Worm (Caenorhabditis elegans) whole organism, L3 larva: Measurements from ENCODE around the gene F53A3.1.

Source experiments
- ama-1 ChIP-seq: fragments of 150-350 bp; optimal IDR thresholded peaks from 2 replicates; lab custom pipeline; 2018
- ceh-16 ChIP-seq: sonication (generic microtip); optimal IDR thresholded peaks from 2 replicates; lab custom pipeline; 2017; ENCODE audit warnings: missing biosample characterization, missing genetic modification characterization
- ceh-28 ChIP-seq: fragments of 150-350 bp; optimal IDR thresholded peaks from 2 replicates; lab custom pipeline; 2014; ENCODE audit warnings: missing biosample characterization, missing genetic modification reagents, missing genetic modification characterization
- ceh-82 ChIP-seq: fragments of 150-350 bp; optimal IDR thresholded peaks from 2 replicates; lab custom pipeline; 2014; ENCODE audit warnings: missing biosample characterization, missing genetic modification characterization
- egl-5 ChIP-seq: fragments of 150-350 bp; optimal IDR thresholded peaks from 2 replicates; lab custom pipeline; 2017; ENCODE audit warnings: missing biosample characterization, missing genetic modification reagents, missing genetic modification characterization, inconsistent platforms
- elt-1 ChIP-seq: fragments of 150-350 bp; optimal IDR thresholded peaks from 2 replicates; lab custom pipeline; 2014; ENCODE audit warnings: missing biosample characterization, missing genetic modification characterization
- elt-2 ChIP-seq: sonication (generic microtip); optimal IDR thresholded peaks from 2 replicates; lab custom pipeline; 2016; ENCODE audit warnings: missing genetic modification reagents, mild to moderate bottlenecking, missing genetic modification characterization, missing compliant biosample characterization
- elt-3 ChIP-seq, 3 experiments: fragments of 150-350 bp in 1 of 3; sonication (generic microtip) in 2 of 3; optimal IDR thresholded peaks; 2 replicates in 2 of 3; 4 replicates in 1 of 3; lab custom pipeline; 2014 to 2017; ENCODE audit warnings: missing biosample characterization in 3 of 3, missing genetic modification characterization in 3 of 3
- fkh-10 ChIP-seq: sonication (generic microtip); optimal IDR thresholded peaks from 2 replicates; lab custom pipeline; 2017; ENCODE audit warnings: missing biosample characterization, missing genetic modification reagents, missing genetic modification characterization
- hmg-11 ChIP-seq: sonication (generic microtip); optimal IDR thresholded peaks from 2 replicates; lab custom pipeline; 2016; ENCODE audit warnings: missing genetic modification characterization, missing compliant biosample characterization
- lin-15B ChIP-seq: fragments of 150-350 bp; optimal IDR thresholded peaks from 2 replicates; lab custom pipeline; 2014; ENCODE audit warnings: missing biosample characterization, missing genetic modification characterization
- lin-39 ChIP-seq: fragments of 150-350 bp; optimal IDR thresholded peaks from 2 replicates; lab custom pipeline; 2018; ENCODE audit warnings: missing biosample characterization, missing genetic modification reagents, missing genetic modification characterization
- lsy-12 ChIP-seq: sonication (generic microtip); optimal IDR thresholded peaks from 2 replicates; lab custom pipeline; 2016; ENCODE audit warnings: mild to moderate bottlenecking, missing genetic modification characterization, missing compliant biosample characterization
- mml-1 ChIP-seq: fragments of 150-350 bp; sonication (generic microtip); optimal IDR thresholded peaks from 3 replicates; lab custom pipeline; 2014; ENCODE audit warnings: missing biosample characterization, missing genetic modification characterization
- nfya-1 ChIP-seq: sonication (generic microtip); optimal IDR thresholded peaks from 2 replicates; lab custom pipeline; 2017; ENCODE audit warnings: missing genetic modification characterization, mild to moderate bottlenecking, missing compliant biosample characterization, antibody characterized with exemption, moderate library complexity; ENCODE audit not compliant: insufficient read depth
- nhr-12 ChIP-seq: fragments of 150-350 bp; optimal IDR thresholded peaks from 2 replicates; lab custom pipeline; 2014; ENCODE audit warnings: missing biosample characterization, missing genetic modification characterization
- nhr-23 ChIP-seq: fragments of 150-350 bp; optimal IDR thresholded peaks from 2 replicates; lab custom pipeline; 2014; ENCODE audit warnings: missing biosample characterization, missing genetic modification reagents, missing genetic modification characterization
- nhr-237 ChIP-seq: fragments of 150-350 bp; optimal IDR thresholded peaks from 2 replicates; lab custom pipeline; 2014; ENCODE audit warnings: missing biosample characterization, missing genetic modification characterization
- nhr-25 ChIP-seq: sonication (generic microtip); optimal IDR thresholded peaks from 2 replicates; lab custom pipeline; 2017; ENCODE audit warnings: missing biosample characterization, missing genetic modification characterization
- nhr-28 ChIP-seq: fragments of 150-350 bp; optimal IDR thresholded peaks from 2 replicates; lab custom pipeline; 2014; ENCODE audit warnings: missing biosample characterization, missing genetic modification characterization
- nhr-43 ChIP-seq: sonication (generic microtip); optimal IDR thresholded peaks from 2 replicates; lab custom pipeline; 2016; ENCODE audit warnings: mild to moderate bottlenecking, missing genetic modification characterization, missing compliant biosample characterization; ENCODE audit not compliant: poor library complexity, severe bottlenecking
- nhr-67 ChIP-seq: fragments of 150-350 bp; optimal IDR thresholded peaks from 2 replicates; lab custom pipeline; 2014; ENCODE audit warnings: missing biosample characterization, missing genetic modification characterization
- nhr-76 ChIP-seq: fragments of 150-350 bp; sonication (generic microtip); optimal IDR thresholded peaks from 5 replicates; lab custom pipeline; 2014; ENCODE audit warnings: missing biosample characterization, missing genetic modification characterization
- nhr-77 ChIP-seq: fragments of 150-350 bp; optimal IDR thresholded peaks from 2 replicates; lab custom pipeline; 2014; ENCODE audit warnings: missing biosample characterization, missing genetic modification characterization
- pha-4 ChIP-seq: fragments of 150-350 bp; optimal IDR thresholded peaks from 2 replicates; lab custom pipeline; 2014; ENCODE audit warnings: missing biosample characterization, missing genetic modification reagents, missing genetic modification characterization
- pqm-1 ChIP-seq: fragments of 150-350 bp; optimal IDR thresholded peaks from 2 replicates; lab custom pipeline; 2017; ENCODE audit warnings: missing biosample characterization, missing genetic modification characterization, inconsistent platforms
- skn-1 ChIP-seq: fragments of 150-350 bp; optimal IDR thresholded peaks from 2 replicates; lab custom pipeline; 2014; ENCODE audit warnings: missing biosample characterization, missing genetic modification characterization
- snpc-4 ChIP-seq: fragments of 150-350 bp; optimal IDR thresholded peaks from 2 replicates; lab custom pipeline; 2014; ENCODE audit warnings: missing biosample characterization, missing genetic modification characterization
- tbx-2 ChIP-seq: sonication (generic microtip); optimal IDR thresholded peaks from 2 replicates; lab custom pipeline; 2016; ENCODE audit warnings: mild to moderate bottlenecking, missing genetic modification characterization, missing compliant biosample characterization
- unc-39 ChIP-seq: sonication (generic microtip); optimal IDR thresholded peaks from 4 replicates; lab custom pipeline; 2017; ENCODE audit warnings: missing biosample characterization, missing genetic modification characterization
- unc-62 ChIP-seq: fragments of 150-350 bp; sonication (generic microtip); optimal IDR thresholded peaks from 4 replicates; lab custom pipeline; 2014; ENCODE audit warnings: missing biosample characterization, missing genetic modification reagents, missing genetic modification characterization
- zag-1 ChIP-seq: fragments of 150-350 bp; optimal IDR thresholded peaks from 2 replicates; lab custom pipeline; 2014; ENCODE audit warnings: missing biosample characterization, missing genetic modification characterization
- ztf-11 ChIP-seq: fragments of 150-350 bp; optimal IDR thresholded peaks from 2 replicates; lab custom pipeline; 2014; ENCODE audit warnings: missing biosample characterization, missing genetic modification characterization
- ztf-4 ChIP-seq: fragments of 150-350 bp; optimal IDR thresholded peaks from 2 replicates; lab custom pipeline; 2014; ENCODE audit warnings: missing biosample characterization, missing genetic modification characterization

F53A3.1 gene

DNA sequence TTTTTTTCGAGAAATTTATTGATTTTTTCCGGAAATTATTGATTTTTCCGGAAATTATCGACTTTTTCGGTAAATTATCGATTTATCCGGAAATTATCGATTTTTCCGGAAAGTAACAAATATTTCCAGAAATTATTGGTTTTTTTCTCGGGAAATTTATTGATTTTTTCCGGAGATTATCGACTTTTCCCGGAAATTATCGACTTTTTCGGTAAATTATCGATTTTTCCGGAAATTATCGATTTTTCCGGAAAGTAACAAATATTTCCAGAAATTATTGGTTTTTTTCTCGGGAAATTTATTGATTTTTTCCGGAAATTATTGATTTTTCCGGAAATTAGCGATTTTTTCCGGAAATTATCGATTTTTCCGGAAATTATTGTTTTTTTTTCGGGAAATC lies 22.1 kb upstream of the F53A3.1 start:
- TF ChIP-seq ceh-28 (tag; lab: Kevin White, UChicago) = peak; percentile 76

DNA sequence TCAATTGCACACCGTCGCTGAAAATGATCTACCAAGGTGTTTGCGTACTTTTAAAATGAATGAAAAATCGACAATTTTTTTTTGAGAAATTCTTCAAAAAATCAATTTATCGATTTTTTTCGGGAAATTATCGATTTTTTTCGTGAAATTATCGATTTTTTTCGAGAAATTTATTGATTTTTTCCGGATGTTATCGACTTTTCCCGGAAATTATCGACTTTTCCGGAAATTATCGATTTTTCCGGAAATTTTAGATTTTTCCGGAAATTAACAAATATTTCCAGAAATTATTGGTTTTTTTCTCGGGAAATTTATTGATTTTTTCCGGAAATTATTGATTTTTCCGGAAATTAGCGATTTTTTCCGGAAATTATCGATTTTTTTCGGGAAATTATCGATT lies 21.7 kb upstream of the F53A3.1 start:
- peak; percentile 91 for TF ChIP-seq ceh-28 (tag; lab: Kevin White, UChicago)

DNA sequence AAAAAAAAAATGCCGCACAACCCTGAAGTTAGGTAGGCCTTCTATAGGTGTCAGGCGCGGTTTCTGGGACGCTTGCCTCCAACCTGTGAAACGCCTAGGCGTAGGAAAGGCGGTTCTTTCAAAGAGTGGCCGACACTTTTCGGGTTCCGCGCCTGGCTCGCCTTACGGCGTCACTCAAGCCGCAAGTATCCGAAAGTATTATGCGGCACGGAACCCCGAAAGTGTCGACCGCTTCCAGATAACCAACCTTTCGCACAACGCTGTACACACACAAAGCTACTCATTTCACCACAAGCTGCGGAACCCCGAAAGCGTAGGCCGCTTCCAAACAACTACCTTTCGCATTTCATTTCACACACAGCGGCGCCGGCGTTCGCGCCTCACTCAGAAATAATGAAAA lies 19.7 kb upstream of the F53A3.1 start:
- TF ChIP-seq nhr-28 (tag; lab: Kevin White, UChicago) (no peak), nhr-25 (tag; lab: Kevin White, UChicago) (no peak), nhr-67 (no peak), unc-39 (tag; lab: Kevin White, UChicago) (no peak), nhr-77 (tag; lab: Kevin White, UChicago) (no peak), nhr-43 (tag; lab: Kevin White, UChicago) (no peak)
- TF ChIP-seq, all 47 proteins: peak for 0

DNA sequence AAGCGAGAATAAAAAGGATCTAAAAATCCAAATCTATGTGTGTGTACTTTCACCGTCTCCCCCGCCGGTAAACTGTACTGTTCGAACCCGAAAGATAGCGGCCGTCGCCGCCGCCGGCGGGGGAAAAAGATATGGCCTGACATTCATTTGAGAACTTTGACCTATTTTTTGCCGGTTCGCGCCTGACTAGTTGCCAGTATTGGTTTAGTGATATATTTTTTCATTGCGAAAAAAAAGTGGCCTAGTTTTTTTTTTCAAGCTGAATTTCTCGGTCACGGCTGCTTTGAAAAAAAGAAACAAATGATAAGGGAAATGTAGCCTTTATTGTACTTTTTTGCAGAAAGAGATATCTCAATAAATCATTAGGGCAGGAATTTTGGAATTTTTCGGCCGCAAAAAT lies 19.1 kb upstream of the F53A3.1 start:
- TF ChIP-seq elt-2 (tag; lab: Kevin White, UChicago) (peak; percentile 41), lsy-12 (no peak), nhr-23 (tag; lab: Kevin White, UChicago) (peak; percentile 46)

DNA sequence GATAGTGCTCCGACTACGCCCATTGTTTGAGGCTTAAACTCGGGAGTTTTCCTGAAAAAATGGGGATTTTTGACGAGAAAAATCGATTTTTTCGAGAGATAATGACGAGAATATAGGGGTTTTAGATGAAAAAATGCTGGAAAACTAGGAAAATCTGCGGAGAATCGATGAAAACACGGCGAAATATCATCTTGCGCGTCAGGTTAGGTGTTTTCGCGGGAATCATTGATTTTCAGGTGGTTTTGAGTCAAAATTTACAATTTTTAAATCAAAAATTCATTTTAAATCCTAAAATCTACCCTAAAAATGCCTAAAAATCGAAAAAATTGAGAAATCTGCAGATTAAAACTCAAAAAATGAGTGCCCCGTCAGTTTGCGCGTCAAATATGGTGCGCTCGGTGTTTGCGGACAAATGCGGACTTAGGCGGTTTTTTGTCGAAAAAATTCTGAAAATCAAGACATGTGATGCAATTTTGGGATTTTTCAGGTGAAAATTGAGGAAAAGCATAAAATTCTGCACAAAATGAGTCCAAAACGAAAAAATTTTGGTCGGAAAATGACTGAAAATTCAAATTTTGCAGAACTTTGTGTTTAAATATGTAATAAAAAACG lies 18.6 kb upstream of the F53A3.1 start, which contains the start of gene mboa-6:
Gene mboa-6, minus strand, starts transcription at position 51 of the 612 bp plus-strand sequence.
- TF ChIP-seq nhr-76 (tag; lab: Kevin White, UChicago) (no peak), elt-3 (tag; optimal IDR thresholded peaks at IDR 0.05; lab: Kevin White, UChicago) (no peak), ztf-4 (tag; lab: Kevin White, UChicago) (no peak), nfya-1 (tag; lab: Kevin White, UChicago) (no peak), snpc-4 (tag; lab: Kevin White, UChicago) (no peak), hmg-11 (peak; percentile 18), nhr-12 (tag; lab: Kevin White, UChicago) (no peak)
- TF ChIP-seq, all 47 proteins: peak for 1

DNA sequence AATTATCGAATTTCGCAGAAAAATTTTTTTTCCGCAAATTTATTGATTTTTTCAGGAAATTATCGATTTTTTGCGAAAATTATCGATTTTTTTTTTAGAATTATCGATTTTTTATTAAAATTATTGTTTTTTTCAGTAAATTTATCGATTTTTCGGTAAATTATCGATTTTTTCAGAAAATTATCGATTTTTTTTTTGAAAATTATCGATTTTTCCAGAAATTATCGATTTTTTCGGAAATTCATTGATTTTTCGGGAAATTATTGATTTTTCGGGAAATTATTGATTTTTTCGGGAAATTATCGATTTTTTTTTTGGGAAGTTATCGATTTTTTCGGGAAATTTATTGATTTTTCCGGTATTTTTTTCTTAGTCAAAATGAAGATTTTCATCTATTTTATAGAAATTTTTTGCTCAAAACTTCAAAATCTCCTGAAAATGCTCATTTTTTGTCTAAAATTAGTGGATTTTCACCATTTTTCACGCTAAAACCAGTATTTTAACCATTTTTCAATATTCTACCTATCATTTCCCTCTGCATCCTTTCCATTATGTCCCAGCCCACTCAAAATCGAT lies 12.2 kb upstream of the F53A3.1 start:
- no peak for TF ChIP-seq egl-5
- no peak for TF ChIP-seq nhr-28 (tag; lab: Kevin White, UChicago)
- TF ChIP-seq ceh-28 (tag; lab: Kevin White, UChicago) = peak; percentile 99
- no peak for TF ChIP-seq elt-2 (tag; lab: Kevin White, UChicago)
- no peak for TF ChIP-seq fkh-10
- no peak for TF ChIP-seq nhr-23 (tag; lab: Kevin White, UChicago)
- TF ChIP-seq, all 47 proteins: peak for 1

DNA sequence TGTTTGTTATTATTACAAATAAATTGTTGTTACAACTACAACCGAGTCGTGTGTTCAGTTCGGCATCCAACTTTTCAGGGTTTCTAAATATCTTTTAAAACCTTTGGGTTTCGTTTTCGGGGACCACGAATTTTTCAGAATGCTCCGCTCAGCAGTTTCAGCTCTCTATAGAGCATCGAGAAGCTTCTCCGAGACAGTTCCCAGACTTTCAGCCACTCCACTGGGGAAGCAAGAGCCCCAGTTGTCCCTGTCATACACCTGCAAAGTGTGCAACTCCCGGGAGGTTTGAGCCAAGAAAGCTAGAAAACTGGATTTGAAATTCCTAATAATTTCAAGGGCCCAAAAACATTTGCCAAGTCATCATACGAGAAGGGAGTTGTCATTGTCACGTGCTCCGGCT lies 8.0 kb upstream of the F53A3.1 start, which contains the start of gene F53A3.7:
Gene F53A3.7, plus strand, starts transcription at position 139 of the 400 bp plus-strand sequence.
- TF ChIP-seq elt-2 (tag; lab: Kevin White, UChicago) = peak; percentile 7
- peak; percentile 23 for TF ChIP-seq ama-1
- TF ChIP-seq tbx-2 (tag; lab: Kevin White, UChicago) = no peak
- TF ChIP-seq mml-1 (tag; lab: Kevin White, UChicago) = no peak

DNA sequence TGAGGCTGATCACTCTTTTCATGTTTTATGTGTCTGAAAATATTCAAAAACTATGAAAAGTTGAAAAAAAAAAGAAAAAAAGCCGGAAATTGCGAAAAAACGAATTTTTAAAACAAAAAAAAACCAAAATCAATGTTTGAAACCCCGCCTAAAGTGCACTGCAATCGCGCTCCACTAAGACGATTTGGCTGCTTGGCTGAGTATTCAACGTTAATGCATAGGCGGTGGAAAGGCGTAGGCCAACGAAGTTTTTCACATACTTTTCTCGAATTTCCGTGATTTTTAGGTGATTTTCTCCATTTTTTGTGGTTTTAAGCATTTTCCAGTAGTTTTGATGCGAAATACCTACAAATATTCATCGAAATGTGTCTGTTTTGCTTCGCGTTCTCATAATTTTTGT lies 6.8 kb upstream of the F53A3.1 start, which contains the start of the genes polh-1 and rps-22:
Gene polh-1, minus strand, starts transcription at position 34 of the 400 bp plus-strand sequence.
Gene rps-22, plus strand, starts transcription at position 300 of the 400 bp plus-strand sequence.
- TF ChIP-seq unc-39 (tag; lab: Kevin White, UChicago) = no peak
- TF ChIP-seq ceh-16 (tag; lab: Kevin White, UChicago) = no peak
- TF ChIP-seq nhr-67 = no peak
- no peak for TF ChIP-seq ztf-4 (tag; lab: Kevin White, UChicago)
- TF ChIP-seq nhr-237 (tag; lab: Kevin White, UChicago) = no peak
- TF ChIP-seq elt-2 (tag; lab: Kevin White, UChicago) = peak; percentile 59
- TF ChIP-seq zag-1 (tag; lab: Kevin White, UChicago) = no peak
- TF ChIP-seq fkh-10 = peak; percentile 71
- TF ChIP-seq pha-4 (tag; lab: Kevin White, UChicago) = peak; percentile 99
- no peak for TF ChIP-seq mml-1 (tag; lab: Kevin White, UChicago)
- peak; percentile 75 for TF ChIP-seq pqm-1
- peak; percentile 75 for TF ChIP-seq lsy-12
- peak; percentile 95 for TF ChIP-seq nhr-25 (tag; lab: Kevin White, UChicago)
- TF ChIP-seq tbx-2 (tag; lab: Kevin White, UChicago) = peak; percentile 13
- TF ChIP-seq nhr-23 (tag; lab: Kevin White, UChicago) = peak; percentile 96
- peak; percentile 76 for TF ChIP-seq ama-1
- TF ChIP-seq ceh-82 (tag; lab: Kevin White, UChicago) = peak; percentile 56
- peak; percentile 53 for TF ChIP-seq unc-62 (GFP tag; lab: Kevin White, UChicago)
- TF ChIP-seq lin-15B (tag; lab: Kevin White, UChicago) = peak; percentile 98
- peak; percentile 92 for TF ChIP-seq lin-39 (tag; lab: Kevin White, UChicago)
- TF ChIP-seq skn-1 = peak; percentile 87
- TF ChIP-seq elt-1 (tag; lab: Kevin White, UChicago) = no peak
- no peak for TF ChIP-seq ztf-11 (tag; lab: Kevin White, UChicago)
- TF ChIP-seq nfya-1 (tag; lab: Kevin White, UChicago) = peak; percentile 96
- TF ChIP-seq nhr-28 (tag; lab: Kevin White, UChicago) = no peak
- no peak for TF ChIP-seq nhr-12 (tag; lab: Kevin White, UChicago)
